Worm (Caenorhabditis elegans): Measurements from ENCODE around the gene F13B12.6.

The F13B12.6 gene

DNA sequence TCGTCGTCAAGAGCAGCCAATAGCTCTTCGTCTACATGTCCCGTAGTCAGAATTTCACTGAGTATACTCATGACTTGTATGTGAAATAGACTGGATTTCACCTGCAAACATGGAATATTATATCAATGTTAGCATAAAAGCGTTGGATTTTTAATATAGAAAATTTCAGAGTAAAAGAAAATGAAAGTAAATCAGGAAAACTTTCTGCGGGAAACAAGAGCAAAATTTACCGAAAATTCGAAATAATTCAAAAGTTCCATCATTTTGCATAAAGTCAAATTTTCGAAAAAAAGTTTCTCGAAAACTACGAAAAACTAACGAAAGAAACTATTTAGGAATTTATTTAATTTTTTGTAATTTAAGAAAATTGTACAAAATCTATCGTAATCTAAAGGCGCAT lies at the start of gene F13B12.6:
Gene F13B12.6, minus strand, starts transcription at position 101 of the 400 bp plus-strand sequence.
- TF ChIP-seq ztf-4 (tag; optimal IDR thresholded peaks at IDR 0.05), result no peak
- TF ChIP-seq mml-1 (tag; optimal IDR thresholded peaks at IDR 0.05), result no peak
- TF ChIP-seq egl-5 (tag; optimal IDR thresholded peaks at IDR 0.05), result no peak
- no peak for TF ChIP-seq nhr-76 (tag; optimal IDR thresholded peaks at IDR 0.05)
- TF ChIP-seq nhr-11 (tag; optimal IDR thresholded peaks at IDR 0.05), result no peak
- no peak for TF ChIP-seq fos-1 (tag; optimal IDR thresholded peaks at IDR 0.05)
- no peak for TF ChIP-seq ceh-82 (tag; optimal IDR thresholded peaks at IDR 0.05)
- TF ChIP-seq ama-1 (optimal IDR thresholded peaks at IDR 0.05), result no peak
- TF ChIP-seq nhr-43 (tag; optimal IDR thresholded peaks at IDR 0.05; ENCODE audit: poor library complexity, severe bottlenecking), result no peak
- TF ChIP-seq elt-1 (tag; optimal IDR thresholded peaks at IDR 0.05), result no peak
- no peak for TF ChIP-seq snpc-4 (tag; optimal IDR thresholded peaks at IDR 0.05)
- no peak for TF ChIP-seq unc-39 (tag; optimal IDR thresholded peaks at IDR 0.05)

- TF ChIP-seq elt-2 (tag; optimal IDR thresholded peaks at IDR 0.05) (peak; percentile 66), ZK546.5 (tag; optimal IDR thresholded peaks at IDR 0.05) (no peak), ama-1 (optimal IDR thresholded peaks at IDR 0.05) (no peak), nhr-25 (tag; optimal IDR thresholded peaks at IDR 0.05) (no peak), egl-27 (tag; optimal IDR thresholded peaks at IDR 0.05) (no peak), lsy-12 (tag; optimal IDR thresholded peaks at IDR 0.05) (no peak), pqm-1 (tag; optimal IDR thresholded peaks at IDR 0.05) (peak; percentile 2), pha-4 (tag; optimal IDR thresholded peaks at IDR 0.05) (peak; percentile 2)
Measured at ce11 chrIV:10467347-10467746, 49.7 kb upstream of the F13B12.6 start.

ce11 chrIV:10466398-10466797 lies 48.7 kb upstream of the F13B12.6 start:
- TF ChIP-seq pqm-1 (tag; optimal IDR thresholded peaks at IDR 0.05) (peak; percentile 84), jun-1 (tag; optimal IDR thresholded peaks at IDR 0.05) (no peak), elt-2 (tag; optimal IDR thresholded peaks at IDR 0.05) (peak; percentile 85), nhr-12 (tag; optimal IDR thresholded peaks at IDR 0.05) (no peak)

- TF ChIP-seq nhr-77 (tag; optimal IDR thresholded peaks at IDR 0.05), result no peak
- TF ChIP-seq nhr-12 (tag; optimal IDR thresholded peaks at IDR 0.05), result no peak
- no peak for TF ChIP-seq nhr-67 (tag; optimal IDR thresholded peaks at IDR 0.05)
- no peak for TF ChIP-seq ztf-4 (tag; optimal IDR thresholded peaks at IDR 0.05)
- TF ChIP-seq nfya-1 (tag; optimal IDR thresholded peaks at IDR 0.05; ENCODE audit: insufficient read depth), result no peak
- no peak for TF ChIP-seq egl-5 (tag; optimal IDR thresholded peaks at IDR 0.05)
- TF ChIP-seq elt-2 (tag; optimal IDR thresholded peaks at IDR 0.05), result no peak
- TF ChIP-seq lsy-12 (tag; optimal IDR thresholded peaks at IDR 0.05), result no peak
- no peak for TF ChIP-seq R02D3.7 (tag; optimal IDR thresholded peaks at IDR 0.05)
Measured at ce11 chrIV:10465764-10466163, 48.1 kb upstream of the F13B12.6 start.

ce11 chrIV:10463987-10464638 lies 46.4 kb upstream of the F13B12.6 start, which contains the start of gene ugt-43:
ugt-43 (plus strand) TSS chrIV:10464588.
- TF ChIP-seq fkh-2 (tag; optimal IDR thresholded peaks at IDR 0.05) (no peak), elt-2 (tag; optimal IDR thresholded peaks at IDR 0.05) (peak; percentile 71), pha-4 (tag; optimal IDR thresholded peaks at IDR 0.05) (peak; percentile 3), ztf-4 (tag; optimal IDR thresholded peaks at IDR 0.05) (no peak)

DNA sequence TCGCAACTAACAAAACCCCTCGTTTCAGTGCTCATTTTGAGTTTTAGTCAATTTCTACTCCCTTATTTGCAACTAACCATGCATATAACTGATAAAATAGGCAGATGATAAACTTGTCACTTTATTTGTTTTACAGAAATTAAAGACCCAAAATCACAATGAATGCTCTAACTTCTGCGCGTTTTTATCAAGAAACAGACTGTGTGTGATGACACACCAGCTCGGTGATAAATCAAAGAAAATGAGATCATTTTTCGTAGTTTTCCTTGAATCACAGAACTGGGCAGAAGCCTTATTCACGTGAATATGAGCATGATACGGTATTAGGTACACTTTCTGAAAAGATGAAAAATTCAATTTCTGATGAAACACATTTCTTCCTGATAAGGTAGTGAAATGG lies 45.4 kb upstream of the F13B12.6 start:
- TF ChIP-seq elt-2 (tag; optimal IDR thresholded peaks at IDR 0.05) (peak; percentile 95), sea-2 (GFP tag; optimal IDR thresholded peaks at IDR 0.05) (no peak), ceh-82 (tag; optimal IDR thresholded peaks at IDR 0.05) (no peak), hmg-11 (tag; optimal IDR thresholded peaks at IDR 0.05) (no peak), unc-62 (GFP tag; optimal IDR thresholded peaks at IDR 0.05) (no peak), nhr-76 (tag; optimal IDR thresholded peaks at IDR 0.05) (no peak), pha-4 (tag; optimal IDR thresholded peaks at IDR 0.05) (no peak), snpc-4 (tag; optimal IDR thresholded peaks at IDR 0.05) (no peak), jun-1 (tag; optimal IDR thresholded peaks at IDR 0.05) (peak; percentile 51), ceh-28 (tag; optimal IDR thresholded peaks at IDR 0.05) (no peak), fkh-10 (GFP tag; optimal IDR thresholded peaks at IDR 0.05) (no peak), elt-1 (tag; optimal IDR thresholded peaks at IDR 0.05) (no peak), skn-1 (tag; optimal IDR thresholded peaks at IDR 0.05) (peak; percentile 78), pqm-1 (tag; optimal IDR thresholded peaks at IDR 0.05) (peak; percentile 97), nhr-25 (tag; optimal IDR thresholded peaks at IDR 0.05) (no peak), ama-1 (optimal IDR thresholded peaks at IDR 0.05) (no peak), fos-1 (tag; optimal IDR thresholded peaks at IDR 0.05) (peak; percentile 30), unc-39 (tag; optimal IDR thresholded peaks at IDR 0.05) (no peak), nhr-43 (tag; optimal IDR thresholded peaks at IDR 0.05; ENCODE audit: poor library complexity, severe bottlenecking) (no peak), elt-3 (tag; optimal IDR thresholded peaks at IDR 0.05) (no peak), mml-1 (tag; optimal IDR thresholded peaks at IDR 0.05) (no peak), lsy-12 (tag; optimal IDR thresholded peaks at IDR 0.05) (no peak)

All from whole organism, L3 larva.